Worm (Caenorhabditis elegans) whole organism, L2 larva: ENCODE data around the gene glb-1.

ENCODE experiments used
- aly-2 ChIP-seq: fragments of 150-350 bp; optimal IDR thresholded peaks from 2 replicates; lab custom pipeline; 2014; ENCODE audit warnings: missing biosample characterization, missing genetic modification characterization
- ama-1 ChIP-seq: fragments of 150-350 bp; optimal IDR thresholded peaks from 2 replicates; lab custom pipeline; 2018; ENCODE audit warnings: inconsistent platforms
- blmp-1 ChIP-seq: sonication (generic microtip); optimal IDR thresholded peaks from 2 replicates; lab custom pipeline; 2017; ENCODE audit warnings: missing genetic modification characterization, mild to moderate bottlenecking, missing compliant biosample characterization, antibody characterized with exemption, moderate library complexity; ENCODE audit not compliant: insufficient read depth
- ceh-16 ChIP-seq: fragments of 150-350 bp; optimal IDR thresholded peaks from 2 replicates; lab custom pipeline; 2014; ENCODE audit warnings: missing biosample characterization, missing genetic modification characterization
- fos-1 ChIP-seq: fragments of 150-350 bp; optimal IDR thresholded peaks from 2 replicates; lab custom pipeline; 2014; ENCODE audit warnings: missing biosample characterization, missing genetic modification characterization
- lsy-2 ChIP-seq, 2 experiments: fragments of 150-350 bp in 1 of 2; sonication (generic microtip) in 1 of 2; optimal IDR thresholded peaks; 2 replicates each; lab custom pipeline; 2014 to 2017; ENCODE audit warnings: missing biosample characterization in 2 of 2, missing genetic modification characterization in 2 of 2
- mbf-1 ChIP-seq: sonication (generic microtip); optimal IDR thresholded peaks from 2 replicates; lab custom pipeline; 2017; ENCODE audit warnings: missing biosample characterization, missing genetic modification characterization
- nhr-12 ChIP-seq: fragments of 150-350 bp; optimal IDR thresholded peaks from 2 replicates; lab custom pipeline; 2014; ENCODE audit warnings: missing biosample characterization, missing genetic modification characterization
- skn-1 ChIP-seq: sonication (generic microtip); optimal IDR thresholded peaks from 2 replicates; lab custom pipeline; 2017; ENCODE audit warnings: missing biosample characterization, missing genetic modification characterization
- snpc-4 ChIP-seq: fragments of 150-350 bp; optimal IDR thresholded peaks from 2 replicates; lab custom pipeline; 2014; ENCODE audit warnings: missing biosample characterization, missing genetic modification characterization
- unc-39 ChIP-seq: fragments of 150-350 bp; optimal IDR thresholded peaks from 2 replicates; lab custom pipeline; 2014; ENCODE audit warnings: missing biosample characterization, missing genetic modification characterization

DNA sequence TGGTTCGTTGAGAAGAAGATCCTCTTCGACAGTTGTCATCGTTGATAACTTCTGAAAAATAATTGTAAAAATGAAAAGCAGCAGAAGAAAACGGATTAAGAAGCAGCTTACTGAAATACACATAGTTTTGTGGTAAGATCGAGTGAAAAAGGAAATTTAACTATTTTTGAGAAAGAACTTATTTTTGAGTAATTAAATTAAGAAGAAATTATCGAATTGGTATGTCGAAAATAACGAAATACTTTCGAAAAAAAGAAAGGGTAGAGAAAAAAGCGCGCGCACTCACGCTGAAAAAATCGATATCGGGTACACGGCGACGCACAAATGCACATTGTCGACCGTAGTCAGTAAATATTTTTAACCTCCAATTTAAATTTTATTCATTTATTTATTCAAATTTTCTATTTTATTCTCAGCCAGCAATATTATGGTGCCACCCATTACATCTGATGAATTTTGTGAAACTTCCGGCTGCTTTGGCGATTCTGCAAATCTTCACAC is 33.1 kb upstream of the glb-1 start, which contains the start of the genes ZK643.5 and ZK643.2:
- TF ChIP-seq skn-1 (tag; lab: Kevin White, UChicago), result no peak
- TF ChIP-seq aly-2 (tag; lab: Kevin White, UChicago), result no peak
- TF ChIP-seq snpc-4, result peak; percentile 33
- TF ChIP-seq ama-1, result no peak
- no peak for TF ChIP-seq ceh-16 (tag; lab: Kevin White, UChicago)
- no peak for TF ChIP-seq nhr-12
- no peak for TF ChIP-seq mbf-1 (tag; lab: Kevin White, UChicago)
- no peak for TF ChIP-seq blmp-1 (tag; lab: Kevin White, UChicago)
- no peak for TF ChIP-seq unc-39
- TF ChIP-seq lsy-2 (tag; optimal IDR thresholded peaks at IDR 0.05; lab: Kevin White, UChicago), result peak; percentile 81 to 97
- no peak for TF ChIP-seq fos-1 (tag; lab: Kevin White, UChicago)
